Fruit fly (Drosophila melanogaster) whole organism, embryonic: ENCODE measurements around the gene Mkk4.

ENCODE experiments used
- Bdp1 ChIP-seq: fragments of 200-800 bp; sonication (Bioruptor generic); optimal IDR thresholded peaks from 3 replicates; lab custom pipeline; 2016; ENCODE audit warnings: missing biosample characterization, missing genetic modification characterization
- Bteb2 ChIP-seq: fragments of 200-800 bp; sonication (Bioruptor generic); optimal IDR thresholded peaks from 2 replicates; lab custom pipeline; 2016; ENCODE audit warnings: missing biosample characterization, missing genetic modification characterization
- CG11085 ChIP-seq: fragments of 200-800 bp; sonication (Bioruptor generic); IDR thresholded peaks from 2 replicates; pipeline ENCODE4 v1.3.6; 2022; ENCODE audit warnings: missing biosample characterization, missing genetic modification characterization
- CG11093 ChIP-seq: fragments of 200-800 bp; sonication (Bioruptor generic); IDR thresholded peaks from 3 replicates; pipeline ENCODE4 v1.3.6; 2022; ENCODE audit warnings: missing biosample characterization, missing genetic modification characterization
- CG1233 ChIP-seq: fragments of 200-800 bp; sonication (Bioruptor generic); optimal IDR thresholded peaks from 4 replicates; lab custom pipeline; 2018; ENCODE audit warnings: missing biosample characterization, mild to moderate bottlenecking, missing genetic modification characterization
- CG13287 ChIP-seq: fragments of 200-800 bp; sonication (Bioruptor generic); IDR thresholded peaks from 2 replicates; pipeline ENCODE4 v1.3.6; 2022; ENCODE audit warnings: missing biosample characterization, missing genetic modification characterization; ENCODE audit not compliant: partially characterized antibody
- CG13296 ChIP-seq: fragments of 200-800 bp; sonication (Bioruptor generic); optimal IDR thresholded peaks from 3 replicates; lab custom pipeline; 2018; ENCODE audit warnings: missing biosample characterization, mild to moderate bottlenecking, missing genetic modification characterization
- CG13775 ChIP-seq: fragments of 200-800 bp; sonication (Bioruptor generic); optimal IDR thresholded peaks from 3 replicates; lab custom pipeline; 2017; ENCODE audit warnings: missing biosample characterization, mild to moderate bottlenecking, missing genetic modification characterization
- CG14710 ChIP-seq: fragments of 200-800 bp; sonication (Bioruptor generic); optimal IDR thresholded peaks from 3 replicates; lab custom pipeline; 2019; ENCODE audit warnings: missing biosample characterization, mild to moderate bottlenecking, missing genetic modification characterization, moderate library complexity
- CG1603 ChIP-seq: fragments of 200-800 bp; sonication (Bioruptor generic); optimal IDR thresholded peaks from 2 replicates; lab custom pipeline; 2019; ENCODE audit warnings: missing biosample characterization, mild to moderate bottlenecking, missing genetic modification characterization, moderate library complexity
- CG16863 ChIP-seq: fragments of 200-800 bp; sonication (Bioruptor generic); optimal IDR thresholded peaks from 3 replicates; lab custom pipeline; 2016; ENCODE audit warnings: missing biosample characterization, missing genetic modification characterization
- CG17186 ChIP-seq: fragments of 200-800 bp; sonication (Bioruptor generic); optimal IDR thresholded peaks from 3 replicates; lab custom pipeline; 2017; ENCODE audit warnings: missing biosample characterization, missing genetic modification reagents, missing genetic modification characterization
- CG17328 ChIP-seq: fragments of 200-800 bp; sonication (Bioruptor generic); IDR thresholded peaks from 2 replicates; pipeline ENCODE4 v1.3.6; 2022; ENCODE audit warnings: missing biosample characterization, missing genetic modification characterization
- CG17359 ChIP-seq: fragments of 200-800 bp; sonication (Bioruptor generic); optimal IDR thresholded peaks from 3 replicates; lab custom pipeline; 2018; ENCODE audit warnings: missing biosample characterization, mild to moderate bottlenecking, missing genetic modification characterization, moderate library complexity
- CG18262 ChIP-seq: fragments of 200-800 bp; optimal IDR thresholded peaks from 3 replicates; lab custom pipeline; 2019; ENCODE audit warnings: missing biosample characterization, mild to moderate bottlenecking, missing genetic modification characterization, moderate library complexity
- CG32767 ChIP-seq: fragments of 200-800 bp; sonication (Bioruptor generic); IDR thresholded peaks from 2 replicates; pipeline ENCODE4 v1.3.6; 2022; ENCODE audit warnings: missing biosample characterization, missing genetic modification characterization
- CG34422 ChIP-seq: fragments of 200-800 bp; sonication (Bioruptor generic); IDR thresholded peaks from 3 replicates; pipeline ENCODE4 v1.3.6; 2022; ENCODE audit warnings: missing biosample characterization, missing genetic modification characterization
- CG6689 ChIP-seq: fragments of 200-800 bp; sonication (Bioruptor generic); IDR thresholded peaks from 2 replicates; pipeline ENCODE4 v1.3.6; 2022; ENCODE audit warnings: missing biosample characterization, missing genetic modification characterization
- CG7556 ChIP-seq: fragments of 200-800 bp; sonication (Bioruptor generic); optimal IDR thresholded peaks from 2 replicates; lab custom pipeline; 2017; ENCODE audit warnings: missing biosample characterization, mild to moderate bottlenecking, missing genetic modification characterization
- CG8765 ChIP-seq: fragments of 200-800 bp; sonication (Bioruptor generic); IDR thresholded peaks from 2 replicates; pipeline ENCODE4 v1.3.6; 2022; ENCODE audit warnings: missing biosample characterization, missing genetic modification characterization
- CG9797 ChIP-seq: fragments of 200-800 bp; sonication (Bioruptor generic); optimal IDR thresholded peaks from 3 replicates; lab custom pipeline; 2018; ENCODE audit warnings: missing biosample characterization, mild to moderate bottlenecking, missing genetic modification characterization
- CG9817 ChIP-seq: fragments of 200-800 bp; sonication (Bioruptor generic); optimal IDR thresholded peaks from 2 replicates; lab custom pipeline; 2018; ENCODE audit warnings: missing biosample characterization, mild to moderate bottlenecking, missing genetic modification characterization, moderate library complexity
- Dip2 ChIP-seq: fragments of 200-800 bp; sonication (Bioruptor generic); IDR thresholded peaks from 2 replicates; pipeline ENCODE4 v1.3.6; 2022; ENCODE audit warnings: missing biosample characterization, missing genetic modification characterization
- Hey ChIP-seq: fragments of 200-800 bp; sonication (Bioruptor generic); optimal IDR thresholded peaks from 3 replicates; lab custom pipeline; 2018; ENCODE audit warnings: missing biosample characterization, mild to moderate bottlenecking, missing genetic modification characterization
- Hr3 ChIP-seq: fragments of 200-800 bp; sonication (Bioruptor generic); optimal IDR thresholded peaks from 3 replicates; lab custom pipeline; 2016; ENCODE audit warnings: missing biosample characterization, missing genetic modification characterization
- Lhr ChIP-seq: fragments of 200-800 bp; sonication (Bioruptor generic); optimal IDR thresholded peaks from 3 replicates; lab custom pipeline; 2017; ENCODE audit warnings: mild to moderate bottlenecking, missing biosample characterization, missing genetic modification reagents, missing genetic modification characterization
- Max ChIP-seq: fragments of 200-800 bp; sonication (Bioruptor generic); optimal IDR thresholded peaks from 2 replicates; lab custom pipeline; 2016; ENCODE audit warnings: missing biosample characterization, mild to moderate bottlenecking, missing genetic modification characterization
- Med ChIP-seq: fragments of 200-800 bp; sonication (Bioruptor generic); peaks from one replicate; lab custom pipeline; 2016; ENCODE audit warnings: missing biosample characterization, missing genetic modification characterization, mild to moderate bottlenecking, inconsistent platforms, moderate library complexity
- Side ChIP-seq: fragments of 200-800 bp; sonication (Bioruptor generic); optimal IDR thresholded peaks from 2 replicates; lab custom pipeline; 2016; ENCODE audit warnings: missing biosample characterization, missing genetic modification characterization
- Sox100B ChIP-seq: fragments of 200-800 bp; sonication (Bioruptor generic); optimal IDR thresholded peaks from 3 replicates; lab custom pipeline; 2018; ENCODE audit warnings: missing biosample characterization, mild to moderate bottlenecking, missing genetic modification characterization
- Stat92E ChIP-seq, 3 experiments: fragments of >200 bp in 2 of 3; fragments of 200-800 bp in 1 of 3; sonication (Bioruptor generic) in 1 of 3; optimal IDR thresholded peaks; 2 replicates each; lab custom pipeline; 2017 to 2019; ENCODE audit warnings: missing biosample characterization in 3 of 3, missing genetic modification characterization in 3 of 3, mild to moderate bottlenecking in 1 of 3, moderate library complexity in 1 of 3
- Tbp ChIP-seq: fragments of >200 bp; optimal IDR thresholded peaks from 2 replicates; lab custom pipeline; 2018; ENCODE audit warnings: missing biosample characterization, missing genetic modification characterization
- ab ChIP-seq: fragments of 200-800 bp; sonication (Bioruptor generic); optimal IDR thresholded peaks from 2 replicates; lab custom pipeline; 2016; ENCODE audit warnings: missing biosample characterization, missing genetic modification characterization
- ac ChIP-seq: fragments of 200-800 bp; sonication (Bioruptor generic); optimal IDR thresholded peaks from 3 replicates; lab custom pipeline; 2017; ENCODE audit warnings: missing biosample characterization, mild to moderate bottlenecking, missing genetic modification characterization
- chinmo ChIP-seq: fragments of 200-800 bp; sonication (Bioruptor generic); IDR thresholded peaks from 4 replicates; pipeline ENCODE4 v1.3.6; 2022; ENCODE audit warnings: missing biosample characterization, missing genetic modification characterization; ENCODE audit not compliant: partially characterized antibody
- crc ChIP-seq: fragments of 200-800 bp; sonication (Bioruptor generic); optimal IDR thresholded peaks from 2 replicates; lab custom pipeline; 2016; ENCODE audit warnings: missing biosample characterization, missing genetic modification characterization
- dmrt99B ChIP-seq: fragments of 200-800 bp; sonication (Bioruptor generic); optimal IDR thresholded peaks from 2 replicates; lab custom pipeline; 2018; ENCODE audit warnings: missing biosample characterization, mild to moderate bottlenecking, missing genetic modification characterization, moderate library complexity
- dysf ChIP-seq: fragments of 200-800 bp; sonication (Bioruptor generic); IDR thresholded peaks from 3 replicates; pipeline ENCODE4 v1.3.6; 2022; ENCODE audit warnings: missing biosample characterization, missing genetic modification characterization
- ewg ChIP-seq: fragments of 200-800 bp; sonication (Bioruptor generic); optimal IDR thresholded peaks from 3 replicates; lab custom pipeline; 2017; ENCODE audit warnings: mild to moderate bottlenecking, missing biosample characterization, missing genetic modification reagents, missing genetic modification characterization
- fu2 ChIP-seq: fragments of 200-800 bp; sonication (Bioruptor generic); optimal IDR thresholded peaks from 2 replicates; lab custom pipeline; 2016; ENCODE audit warnings: missing biosample characterization, missing genetic modification characterization
- jigr1 ChIP-seq: fragments of 200-800 bp; sonication (Bioruptor generic); IDR thresholded peaks from 3 replicates; pipeline ENCODE4 v1.3.6; 2022; ENCODE audit warnings: missing biosample characterization, missing genetic modification characterization
- ken ChIP-seq: fragments of 200-800 bp; sonication (Bioruptor generic); IDR thresholded peaks from 3 replicates; pipeline ENCODE4 v1.3.6; 2022; ENCODE audit warnings: missing biosample characterization, missing genetic modification characterization
- lmd ChIP-seq: fragments of 200-800 bp; sonication (Bioruptor generic); IDR thresholded peaks from 2 replicates; pipeline ENCODE4 v1.3.6; 2022; ENCODE audit warnings: missing biosample characterization, missing genetic modification characterization
- mld ChIP-seq: fragments of 200-800 bp; sonication (Bioruptor generic); IDR thresholded peaks from 3 replicates; pipeline ENCODE4 v1.3.6; 2022; ENCODE audit warnings: missing biosample characterization, missing genetic modification characterization; ENCODE audit not compliant: partially characterized antibody
- pzg ChIP-seq: fragments of 200-800 bp; sonication (Bioruptor generic); optimal IDR thresholded peaks from 3 replicates; lab custom pipeline; 2018; ENCODE audit warnings: missing biosample characterization, mild to moderate bottlenecking, missing genetic modification characterization, moderate library complexity
- ranshi ChIP-seq: fragments of 200-800 bp; sonication (Bioruptor generic); IDR thresholded peaks from 2 replicates; pipeline ENCODE4 v1.3.6; 2022; ENCODE audit warnings: missing biosample characterization, missing genetic modification characterization
- so ChIP-seq: fragments of 200-800 bp; sonication (Bioruptor generic); IDR thresholded peaks from 3 replicates; pipeline ENCODE4 v1.3.6; 2022; ENCODE audit warnings: missing biosample characterization, missing genetic modification characterization
- toy ChIP-seq: fragments of 200-800 bp; sonication (Bioruptor generic); IDR thresholded peaks from 2 replicates; pipeline ENCODE4 v1.3.6; 2022; ENCODE audit warnings: missing biosample characterization, missing genetic modification characterization
- wor ChIP-seq: fragments of 200-800 bp; sonication (Bioruptor generic); IDR thresholded peaks from 2 replicates; pipeline ENCODE4 v1.3.6; 2022; ENCODE audit warnings: missing biosample characterization, missing genetic modification characterization
- z ChIP-seq: fragments of 200-800 bp; sonication (Bioruptor generic); IDR thresholded peaks from 3 replicates; pipeline ENCODE4 v1.3.6; 2022; ENCODE audit warnings: missing biosample characterization, missing genetic modification characterization

Mkk4 gene

DNA sequence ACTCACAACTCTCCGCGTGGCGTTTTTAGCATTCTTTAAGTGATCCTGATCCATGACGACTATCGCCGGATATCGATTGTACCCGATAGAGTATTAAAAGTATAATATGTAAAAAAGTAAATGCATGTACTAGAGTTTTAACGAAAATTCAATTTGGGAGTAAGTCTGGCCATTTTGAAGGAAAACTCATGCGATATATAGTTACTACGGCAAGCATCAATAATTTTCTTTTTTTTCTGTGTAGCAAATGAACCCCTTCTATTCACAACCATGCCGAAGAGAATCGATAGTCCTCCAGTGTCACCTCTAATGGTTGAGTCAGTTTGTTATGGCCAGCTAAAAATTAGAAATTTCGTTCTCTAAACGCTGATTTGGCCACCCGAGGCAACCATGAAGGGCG is 2.1 kb upstream of the Mkk4 start, which contains the start of the genes Sys1 and Dhod (continued):
- TF ChIP-seq CG17328 (GFP tag; lab: Robert Waterston, UW) (peak; percentile 31; the same call in 1 of the 2 replicates), Bdp1 (GFP tag; lab: Kevin White, UChicago) (peak; percentile 73), fu2 (GFP tag; lab: Kevin White, UChicago) (peak; percentile 63), jigr1 (GFP tag; lab: Robert Waterston, UW) (no peak), dmrt99B (peak; percentile 28), Hey (tag; lab: Kevin White, UChicago) (no peak), ewg (peak; percentile 21), CG8765 (GFP tag; lab: Robert Waterston, UW) (peak; percentile 49; the same call in 1 of the 2 replicates), CG1603 (tag; lab: Kevin White, UChicago) (peak; percentile 65), CG34422 (GFP tag; lab: Robert Waterston, UW) (peak; percentile 85; the same call in 2 of the 3 replicates), dysf (GFP tag; lab: Robert Waterston, UW) (peak; percentile 37; the same call in 1 of the 3 replicates), CG14710 (tag; lab: Kevin White, UChicago) (peak; percentile 73), chinmo (GFP tag; lab: Robert Waterston, UW) (peak; percentile 65; the same call in 1 of the 4 replicates), Sox100B (GFP tag; lab: Kevin White, UChicago) (peak; percentile 4), Hr3 (GFP tag; lab: Kevin White, UChicago) (peak; percentile 59), ac (GFP tag; lab: Kevin White, UChicago) (no peak), Med (GFP tag; lab: Kevin White, UChicago) (peak; percentile 92), Bteb2 (GFP tag; lab: Kevin White, UChicago) (peak; percentile 62), CG17186 (GFP tag; lab: Kevin White, UChicago) (peak; percentile 53), CG13287 (peak; percentile 90), z (GFP tag; lab: Robert Waterston, UW) (no peak), Lhr (no peak), CG1233 (GFP tag; lab: Kevin White, UChicago) (peak; percentile 52), CG13775 (GFP tag; lab: Kevin White, UChicago) (peak; percentile 76), Dip2 (no peak), CG11085 (GFP tag; lab: Robert Waterston, UW) (0 out of 2 replicates have a peak, but pooled peaks have one; percentile 27), so (GFP tag; lab: Robert Waterston, UW) (peak; percentile 70; the same call in 2 of the 3 replicates), CG32767 (GFP tag; lab: Robert Waterston, UW) (peak; percentile 65; the same call in 1 of the 2 replicates), Stat92E (GFP tag; optimal IDR thresholded peaks at IDR 0.05; lab: Kevin White, UChicago) (no peak), toy (GFP tag; lab: Robert Waterston, UW) (no peak), crc (GFP tag; lab: Kevin White, UChicago) (peak; percentile 2), pzg (GFP tag; lab: Kevin White, UChicago) (peak; percentile 54), CG6689 (GFP tag; lab: Robert Waterston, UW) (peak; percentile 91), ab (GFP tag; lab: Kevin White, UChicago) (peak; percentile 41), CG11093 (GFP tag; lab: Robert Waterston, UW) (0 out of 3 replicates have a peak, but pooled peaks have one; percentile 40), wor (peak; percentile 27; the same call in 1 of the 2 replicates), Side (GFP tag; lab: Kevin White, UChicago) (peak; percentile 34), CG17359 (tag; lab: Kevin White, UChicago) (peak; percentile 61), Tbp (GFP tag; lab: Kevin White, UChicago) (no peak), CG16863 (GFP tag; lab: Kevin White, UChicago) (peak; percentile 58), Max (peak; percentile 69), ken (GFP tag; lab: Robert Waterston, UW) (no peak; the same call in 2 of the 3 replicates), ranshi (GFP tag; lab: Robert Waterston, UW) (0 out of 2 replicates have a peak, but pooled peaks have one; percentile 35), mld (GFP tag; lab: Robert Waterston, UW) (0 out of 3 replicates have a peak, but pooled peaks have one; percentile 10), CG13296 (GFP tag; lab: Kevin White, UChicago) (peak; percentile 56), CG18262 (peak; percentile 57), CG7556 (GFP tag; lab: Kevin White, UChicago) (peak; percentile 33), lmd (GFP tag; lab: Robert Waterston, UW) (peak; percentile 68), CG9797 (GFP tag; lab: Kevin White, UChicago) (no peak), CG9817 (tag; lab: Kevin White, UChicago) (peak; percentile 56)
